Worm (Caenorhabditis elegans) whole organism, midembryonic: ENCODE measurements around the gene srw-109.

Experiments used
- T22C8.4 ChIP-seq: fragments of 200-800 bp; sonication (Bioruptor generic); IDR thresholded peaks from 2 replicates; pipeline ENCODE4 v1.3.6; 2022; ENCODE audit warnings: missing genetic modification characterization, missing compliant biosample characterization
- cog-1 ChIP-seq: sonication (generic microtip); optimal IDR thresholded peaks from 2 replicates; lab custom pipeline; 2016; ENCODE audit warnings: missing genetic modification characterization, missing compliant biosample characterization
- flt-1 ChIP-seq: fragments of 200-800 bp; sonication (Bioruptor generic); IDR thresholded peaks from 2 replicates; pipeline ENCODE4 v1.3.6; 2022; ENCODE audit warnings: missing genetic modification characterization, missing compliant biosample characterization
- klf-2 ChIP-seq: fragments of 200-800 bp; sonication (Bioruptor generic); conservative IDR thresholded peaks from 2 replicates; pipeline ENCODE4 v1.3.6; 2022; ENCODE audit warnings: missing genetic modification reagents, missing genetic modification characterization, missing compliant biosample characterization
- med-1 ChIP-seq: sonication (generic microtip); optimal IDR thresholded peaks from 2 replicates; lab custom pipeline; 2017; ENCODE audit warnings: missing genetic modification characterization, mild to moderate bottlenecking, missing compliant biosample characterization, antibody characterized with exemption, missing genetic modification reagents; ENCODE audit not compliant: insufficient read depth
- ref-1 ChIP-seq: fragments of 200-800 bp; sonication (Bioruptor generic); conservative IDR thresholded peaks from 2 replicates; pipeline ENCODE4 v1.3.6; 2022; ENCODE audit warnings: missing genetic modification reagents, missing genetic modification characterization, missing compliant biosample characterization
- tab-1 ChIP-seq: fragments of 200-800 bp; sonication (Bioruptor generic); IDR thresholded peaks from 2 replicates; pipeline ENCODE4 v1.3.6; 2022; ENCODE audit warnings: missing genetic modification characterization, missing compliant biosample characterization
- ztf-23 ChIP-seq: fragments of 200-800 bp; sonication (Bioruptor generic); IDR thresholded peaks from 2 replicates; pipeline ENCODE4 v1.3.6; 2022; ENCODE audit warnings: missing genetic modification reagents, missing genetic modification characterization, missing compliant biosample characterization
- ztf-29 ChIP-seq: fragments of 200-800 bp; sonication (Bioruptor generic); IDR thresholded peaks from 2 replicates; pipeline ENCODE4 v1.3.6; 2022; ENCODE audit warnings: missing genetic modification reagents, missing genetic modification characterization, missing compliant biosample characterization

Gene srw-109

DNA sequence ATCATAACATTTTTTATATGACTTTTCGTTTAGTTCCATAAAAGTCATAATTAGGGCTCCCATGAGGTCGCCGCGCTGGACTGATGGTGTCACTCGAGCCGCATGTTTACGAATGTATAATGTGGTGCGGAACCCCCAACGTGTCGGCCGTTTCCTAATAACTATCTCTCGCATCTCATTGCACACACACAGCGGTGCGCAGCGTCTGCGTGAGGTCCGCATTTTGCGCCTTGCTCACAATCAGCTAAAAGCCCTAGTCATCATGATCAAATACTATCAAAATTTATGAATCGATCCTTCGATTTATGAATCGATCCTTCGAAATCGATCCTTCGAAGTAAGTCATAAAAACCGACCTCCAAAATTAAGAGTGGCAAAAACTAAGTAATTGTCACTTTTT lies 48.8 kb downstream of the srw-109 start, which contains the start of gene srx-7:
Gene srx-7 (plus strand): TSS at position 256 of the 400 bp plus-strand sequence.
- TF ChIP-seq klf-2 (GFP tag; lab: Robert Waterston, UW) = no peak
- TF ChIP-seq med-1 (GFP tag; lab: Kevin White, UChicago) = no peak
- no peak for TF ChIP-seq T22C8.4 (GFP tag; lab: Robert Waterston, UW)
- TF ChIP-seq ztf-23 (GFP tag; lab: Robert Waterston, UW) = no peak
- TF ChIP-seq ref-1 = no peak
- no peak for TF ChIP-seq ztf-29 (GFP tag; lab: Robert Waterston, UW)
- TF ChIP-seq cog-1 (tag; lab: Kevin White, UChicago) = no peak
- no peak for TF ChIP-seq flt-1 (GFP tag; lab: Robert Waterston, UW)
- TF ChIP-seq tab-1 (GFP tag; lab: Robert Waterston, UW) = no peak
